Worm (Caenorhabditis elegans): ENCODE data around the gene lir-3.

The lir-3 gene

ce11 chrII:11184757-11185341, at the start of gene lir-3:
lir-3 (minus strand) TSS chrII:11184807.
- no peak for TF ChIP-seq attf-5 (GFP tag; optimal IDR thresholded peaks at IDR 0.05)
- no peak for TF ChIP-seq nhr-27 (tag; optimal IDR thresholded peaks at IDR 0.05)
- peak; percentile 19; the same call in 1 of the 2 replicates for TF ChIP-seq dox-1 (GFP tag; IDR thresholded peaks at IDR 0.05)
- no peak for TF ChIP-seq hlh-12 (tag; optimal IDR thresholded peaks at IDR 0.05)
- peak; percentile 81 for TF ChIP-seq hmg-1.2 (GFP tag; IDR thresholded peaks at IDR 0.05)
- no peak for TF ChIP-seq madf-10 (tag; optimal IDR thresholded peaks at IDR 0.05)
- TF ChIP-seq ets-4 (GFP tag; optimal IDR thresholded peaks at IDR 0.05) = no peak
- no peak for TF ChIP-seq efl-1 (GFP tag; optimal IDR thresholded peaks at IDR 0.05)
- TF ChIP-seq let-607 (tag; optimal IDR thresholded peaks at IDR 0.05) = no peak
- TF ChIP-seq nhr-80 (tag; optimal IDR thresholded peaks at IDR 0.05) = peak; percentile 30
- no peak for TF ChIP-seq F57A8.1 (GFP tag; optimal IDR thresholded peaks at IDR 0.05)
- peak; percentile 78 for TF ChIP-seq zfh-2 (GFP tag; conservative IDR thresholded peaks at IDR 0.05)
- TF ChIP-seq mel-28 (tag; optimal IDR thresholded peaks at IDR 0.05; ENCODE audit: borderline replicate concordance) = no peak
- peak; percentile 34; the same call in 1 of the 2 replicates for TF ChIP-seq mcd-1 (GFP tag; IDR thresholded peaks at IDR 0.05)
- 0 out of 2 replicates have a peak, but pooled peaks have one; percentile 11 for TF ChIP-seq nfyb-1 (GFP tag; IDR thresholded peaks at IDR 0.05)
- TF ChIP-seq rpc-1 (optimal IDR thresholded peaks at IDR 0.05) = no peak
- TF ChIP-seq rpc-1 (tag; optimal IDR thresholded peaks at IDR 0.05) = no peak
- no peak for TF ChIP-seq snpc-1.1 (tag; optimal IDR thresholded peaks at IDR 0.05; ENCODE audit: insufficient read depth)
- peak; percentile 43 for TF ChIP-seq ZK185.1 (tag; optimal IDR thresholded peaks at IDR 0.05; ENCODE audit: poor library complexity, severe bottlenecking)
- no peak for TF ChIP-seq snpc-4 (GFP tag; optimal IDR thresholded peaks at IDR 0.05)
- peak in 1 of 4 experiments; percentile 14 for TF ChIP-seq snpc-4 (tag; optimal IDR thresholded peaks at IDR 0.05)
- TF ChIP-seq ceh-58 (GFP tag; IDR thresholded peaks at IDR 0.05) = no peak
- no peak for TF ChIP-seq let-526 (GFP tag; IDR thresholded peaks at IDR 0.05)
- no peak for TF ChIP-seq lin-54 (GFP tag; optimal IDR thresholded peaks at IDR 0.05)
- TF ChIP-seq ztf-6 (GFP tag; IDR thresholded peaks at IDR 0.05) = no peak
- no peak for TF ChIP-seq nfya-2 (GFP tag; IDR thresholded peaks at IDR 0.05)

DNA sequence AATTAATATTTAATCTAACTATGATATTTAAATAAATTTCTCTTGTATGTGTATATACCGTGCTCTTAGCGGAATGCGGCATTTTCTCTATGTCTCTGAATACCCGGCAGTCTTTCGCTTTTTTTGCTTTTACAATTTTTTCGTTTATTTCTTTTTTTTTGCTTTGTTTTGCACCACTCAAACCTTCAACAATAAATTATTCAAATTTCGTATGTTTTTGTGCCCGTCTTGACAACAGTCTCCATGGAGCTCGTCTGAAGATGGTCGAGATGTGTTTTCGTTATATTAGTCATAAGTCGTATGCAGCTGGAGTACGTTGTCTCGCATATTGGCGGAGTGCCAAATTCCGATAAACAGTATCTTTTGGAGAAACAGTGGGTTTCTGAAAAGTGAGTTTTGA, 41.8 kb upstream of the lir-3 start, which contains the start of gene T06D8.2:
Gene T06D8.2, plus strand, starts transcription at position 301 of the 400 bp plus-strand sequence.
- TF ChIP-seq bed-2 (GFP tag; IDR thresholded peaks at IDR 0.05) = no peak
- no peak for TF ChIP-seq ekl-4 (GFP tag; IDR thresholded peaks at IDR 0.05)
- no peak for TF ChIP-seq lag-1 (GFP tag; IDR thresholded peaks at IDR 0.05)
- TF ChIP-seq repo-1 (tag; optimal IDR thresholded peaks at IDR 0.05) = no peak
- TF ChIP-seq ccch-3 (GFP tag; optimal IDR thresholded peaks at IDR 0.05) = no peak
- TF ChIP-seq hmg-20 (GFP tag; IDR thresholded peaks at IDR 0.05) = no peak
- TF ChIP-seq ZK185.1 (tag; optimal IDR thresholded peaks at IDR 0.05; ENCODE audit: poor library complexity, severe bottlenecking) = no peak
- no peak for TF ChIP-seq sptf-2 (GFP tag; optimal IDR thresholded peaks at IDR 0.05)
- no peak for TF ChIP-seq lir-1 (GFP tag; conservative IDR thresholded peaks at IDR 0.05)

DNA sequence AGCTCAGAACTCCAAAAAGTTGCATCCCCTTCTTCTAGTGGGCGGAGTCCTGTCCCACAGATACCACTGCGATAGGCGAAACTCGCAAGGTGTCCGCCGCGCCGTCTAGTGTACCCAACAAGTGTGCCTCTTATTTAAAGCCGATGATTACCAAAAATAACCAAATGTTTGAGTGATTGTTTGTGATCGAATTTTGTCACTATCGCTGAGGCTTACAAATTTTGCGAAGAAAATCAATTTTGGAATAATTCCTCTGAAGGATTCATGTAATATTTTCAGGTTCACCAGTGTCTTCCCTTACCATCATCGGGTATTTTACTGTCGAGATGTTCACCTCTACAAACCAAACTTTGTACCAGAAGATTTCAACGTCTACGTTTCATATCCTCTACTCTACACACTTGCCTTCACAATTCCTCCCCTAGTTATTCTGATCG, 39.5 kb upstream of the lir-3 start:
- TF ChIP-seq repo-1 (tag; optimal IDR thresholded peaks at IDR 0.05) (peak; percentile 76), B0261.1 (tag; optimal IDR thresholded peaks at IDR 0.05) (peak; percentile 33), nhr-27 (tag; optimal IDR thresholded peaks at IDR 0.05) (no peak), ceh-58 (GFP tag; IDR thresholded peaks at IDR 0.05) (no peak), ztf-22 (GFP tag; optimal IDR thresholded peaks at IDR 0.05) (no peak), Y53G8AR.9 (GFP tag; conservative IDR thresholded peaks at IDR 0.05) (no peak; the same call in 1 of the 2 replicates), F23B12.7 (tag; optimal IDR thresholded peaks at IDR 0.05; ENCODE audit: insufficient read depth) (peak; percentile 80), ets-4 (GFP tag; optimal IDR thresholded peaks at IDR 0.05) (peak; percentile 74), fkh-3 (tag; optimal IDR thresholded peaks at IDR 0.05) (no peak), zfh-2 (GFP tag; conservative IDR thresholded peaks at IDR 0.05) (peak; percentile 76), Y56A3A.18 (GFP tag; IDR thresholded peaks at IDR 0.05) (peak; percentile 66; the same call in 1 of the 2 replicates), mcd-1 (GFP tag; IDR thresholded peaks at IDR 0.05) (peak; percentile 88), xnd-1 (tag; optimal IDR thresholded peaks at IDR 0.05) (peak; percentile 82), B0019.2 (GFP tag; conservative IDR thresholded peaks at IDR 0.05) (peak; percentile 61), let-607 (tag; optimal IDR thresholded peaks at IDR 0.05) (peak; percentile 50 to 68), tbp1 (GFP tag; optimal IDR thresholded peaks at IDR 0.05) (peak; percentile 82), F55B11.4 (tag; optimal IDR thresholded peaks at IDR 0.05; ENCODE audit: borderline replicate concordance, insufficient read depth) (no peak), K12H6.12 (tag; optimal IDR thresholded peaks at IDR 0.05) (peak; percentile 38)
